Worm (Caenorhabditis elegans) whole organism, mixed stage, embryonic: Measurements from ENCODE around the gene F41C3.11.

Source experiments
- elt-1 ChIP-seq: sonication (generic microtip); optimal IDR thresholded peaks from 2 replicates; lab custom pipeline; 2017; ENCODE audit warnings: missing genetic modification characterization, mild to moderate bottlenecking, missing compliant biosample characterization, antibody characterized with exemption, moderate library complexity, borderline replicate concordance; ENCODE audit not compliant: insufficient read depth
- nhr-237 ChIP-seq: fragments of 150-350 bp; optimal IDR thresholded peaks from 2 replicates; lab custom pipeline; 2014; ENCODE audit warnings: missing biosample characterization, missing genetic modification characterization
- unc-39 ChIP-seq: fragments of 150-350 bp; optimal IDR thresholded peaks from 2 replicates; lab custom pipeline; 2014; ENCODE audit warnings: missing biosample characterization, missing genetic modification characterization
- unc-62 ChIP-seq: fragments of 150-350 bp; optimal IDR thresholded peaks from 2 replicates; lab custom pipeline; 2014; ENCODE audit warnings: missing biosample characterization, missing genetic modification reagents, missing genetic modification characterization

- TF ChIP-seq unc-62 = no peak
- no peak for TF ChIP-seq nhr-237 (tag; lab: Kevin White, UChicago)
- no peak for TF ChIP-seq elt-1 (tag; lab: Kevin White, UChicago)
- TF ChIP-seq unc-39 (tag; lab: Kevin White, UChicago) = no peak
Measured at ce11 chrII:4728687-4729086, 5.1 kb downstream of the F41C3.11 start.
